Fruit fly (Drosophila melanogaster): ENCODE data around the gene CG31704.

Gene CG31704

dm6 chr2L:11808702-11809583, 31.5 kb upstream of the CG31704 start, which contains the start of gene crol (continued):
- TF ChIP-seq CG15269 (tag; optimal IDR thresholded peaks at IDR 0.05): peak; percentile 1
- TF ChIP-seq CHES-1-like (GFP tag; optimal IDR thresholded peaks at IDR 0.05): peak; percentile 46
- TF ChIP-seq Opbp (GFP tag; IDR thresholded peaks at IDR 0.05; ENCODE audit: partially characterized antibody): peak; percentile 91
- peak; percentile 81 for TF ChIP-seq E2f1 (GFP tag; IDR thresholded peaks at IDR 0.05)
- no peak for TF ChIP-seq CG9876 (GFP tag; optimal IDR thresholded peaks at IDR 0.05)
- peak; percentile 55 for TF ChIP-seq CG12391 (tag; optimal IDR thresholded peaks at IDR 0.05)
- TF ChIP-seq chinmo (GFP tag; IDR thresholded peaks at IDR 0.05; ENCODE audit: partially characterized antibody): peak; percentile 92
- peak; percentile 88 for TF ChIP-seq BEAF-32 (GFP tag; optimal IDR thresholded peaks at IDR 0.05)
- TF ChIP-seq CG2199 (GFP tag; IDR thresholded peaks at IDR 0.05): 0 out of 3 replicates have a peak, but pooled peaks have one; percentile 67
- peak; percentile 18; the same call in 1 of the 3 replicates for TF ChIP-seq CG14050 (GFP tag; IDR thresholded peaks at IDR 0.05)
- no peak for TF ChIP-seq her (GFP tag; optimal IDR thresholded peaks at IDR 0.05)
- TF ChIP-seq abd-A (tag; optimal IDR thresholded peaks at IDR 0.05): peak; percentile 80
- peak; percentile 90 for TF ChIP-seq amos (GFP tag; IDR thresholded peaks at IDR 0.05; ENCODE audit: partially characterized antibody)

DNA sequence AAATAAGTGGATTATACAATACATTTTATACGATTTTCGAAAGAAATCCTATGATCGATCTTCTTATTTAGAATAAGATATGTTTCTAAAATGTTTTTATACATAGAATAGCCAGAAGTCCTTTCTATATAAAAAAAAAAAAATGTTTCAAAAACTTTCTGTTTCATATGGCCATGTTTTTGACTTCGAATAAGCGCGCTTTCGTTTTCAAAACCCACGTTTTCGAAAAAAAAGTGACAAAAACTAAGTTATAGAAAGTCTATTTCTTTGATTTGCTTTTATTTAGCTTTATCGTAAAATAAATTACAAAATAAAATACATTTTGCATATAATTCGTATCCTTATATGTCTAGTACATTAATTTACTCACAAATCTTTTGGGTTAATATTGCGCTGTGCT, 30.7 kb upstream of the CG31704 start:
- TF ChIP-seq BtbVII (GFP tag; optimal IDR thresholded peaks at IDR 0.05) (no peak), gsb (GFP tag; IDR thresholded peaks at IDR 0.05) (no peak), CG12769 (tag; optimal IDR thresholded peaks at IDR 0.05) (no peak), Gug (GFP tag; IDR thresholded peaks at IDR 0.05) (no peak), slbo (GFP tag; IDR thresholded peaks at IDR 0.05) (no peak), CG14441 (GFP tag; IDR thresholded peaks at IDR 0.05) (no peak), Ptx1 (GFP tag; IDR thresholded peaks at IDR 0.05) (no peak), Hmx (GFP tag; optimal IDR thresholded peaks at IDR 0.05) (no peak), nmo (GFP tag; optimal IDR thresholded peaks at IDR 0.05) (no peak), amos (GFP tag; IDR thresholded peaks at IDR 0.05; ENCODE audit: partially characterized antibody) (no peak), CG6854 (GFP tag; optimal IDR thresholded peaks at IDR 0.05) (no peak), wdn (GFP tag; IDR thresholded peaks at IDR 0.05) (no peak), da (GFP tag; optimal IDR thresholded peaks at IDR 0.05) (no peak), Ets97D (GFP tag; optimal IDR thresholded peaks at IDR 0.05) (no peak), Hsf (GFP tag; optimal IDR thresholded peaks at IDR 0.05) (no peak), cato (GFP tag; optimal IDR thresholded peaks at IDR 0.05; ENCODE audit: borderline replicate concordance) (no peak), mam (GFP tag; optimal IDR thresholded peaks at IDR 0.05) (no peak), Atf-2 (GFP tag; optimal IDR thresholded peaks at IDR 0.05) (no peak), zen (tag; optimal IDR thresholded peaks at IDR 0.05) (no peak), scrt (GFP tag; optimal IDR thresholded peaks at IDR 0.05) (no peak)

DNA sequence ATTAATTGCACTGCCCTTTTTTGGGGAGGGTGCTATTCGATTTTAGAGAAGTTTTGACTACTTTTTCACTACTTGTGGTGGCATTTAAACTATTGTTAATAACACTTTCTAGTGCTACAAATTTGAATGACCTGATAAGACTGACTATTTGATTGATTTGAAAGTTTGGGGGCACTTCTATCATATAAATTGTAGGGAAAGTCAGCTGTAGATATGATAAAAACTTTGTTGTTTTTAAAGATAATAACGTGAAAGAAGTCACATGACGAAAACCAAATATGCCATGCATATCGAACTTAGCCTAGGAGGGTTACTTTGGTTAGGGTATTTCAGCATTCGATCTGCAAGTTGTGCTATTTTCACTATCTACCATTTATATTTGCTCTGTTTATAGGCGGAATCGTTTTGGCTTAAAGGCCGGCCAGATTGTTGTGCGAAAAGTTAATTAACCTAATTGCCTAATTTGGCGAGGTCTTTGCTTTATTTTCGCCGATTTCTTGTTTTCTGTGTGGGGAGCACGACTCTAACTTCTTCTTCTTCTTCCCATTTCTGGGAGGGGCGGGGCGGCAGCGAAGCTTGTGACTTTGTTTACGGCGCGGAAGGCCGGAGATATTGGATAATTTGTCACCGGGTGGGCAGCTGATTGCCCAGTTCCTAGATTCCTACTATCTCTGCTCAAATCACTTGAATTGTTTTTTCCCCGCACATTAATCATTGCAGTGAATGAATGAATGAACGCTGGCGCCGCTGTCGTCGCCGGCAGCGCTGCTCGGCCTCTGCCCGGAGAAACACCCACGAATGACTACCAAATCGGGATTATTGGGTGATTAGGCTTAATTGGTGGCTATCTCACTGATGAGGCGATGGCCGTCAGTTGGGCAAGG, 27.5 kb upstream of the CG31704 start:
- no peak for TF ChIP-seq wdn (GFP tag; IDR thresholded peaks at IDR 0.05)
- no peak for TF ChIP-seq ato (GFP tag; IDR thresholded peaks at IDR 0.05; ENCODE audit: partially characterized antibody)
- no peak for TF ChIP-seq jing (GFP tag; optimal IDR thresholded peaks at IDR 0.05)
- no peak for TF ChIP-seq CG7745 (tag; optimal IDR thresholded peaks at IDR 0.05)
- peak; percentile 50; the same call in 1 of the 3 replicates for TF ChIP-seq hb (GFP tag; IDR thresholded peaks at IDR 0.05; ENCODE audit: partially characterized antibody)
- 0 out of 2 replicates have a peak, but pooled peaks have one; percentile 19 for TF ChIP-seq CG32532 (GFP tag; IDR thresholded peaks at IDR 0.05)
- TF ChIP-seq CG4617 (GFP tag; optimal IDR thresholded peaks at IDR 0.05; ENCODE audit: borderline replicate concordance): peak; percentile 68
- TF ChIP-seq Bdp1 (GFP tag; optimal IDR thresholded peaks at IDR 0.05): no peak
- no peak for TF ChIP-seq ATbp (GFP tag; optimal IDR thresholded peaks at IDR 0.05)
- peak; percentile 85 for TF ChIP-seq crol (GFP tag; IDR thresholded peaks at IDR 0.05)
- no peak for TF ChIP-seq CG17359 (tag; optimal IDR thresholded peaks at IDR 0.05)
- no peak for TF ChIP-seq Neu2 (GFP tag; optimal IDR thresholded peaks at IDR 0.05; ENCODE audit: borderline replicate concordance)
- peak; percentile 27 for TF ChIP-seq exex (tag; optimal IDR thresholded peaks at IDR 0.05)
- peak; percentile 98 for TF ChIP-seq Adf1 (GFP tag; IDR thresholded peaks at IDR 0.05)
